Fruit fly (Drosophila melanogaster): Measurements from ENCODE around the gene amx.

amx gene

DNA sequence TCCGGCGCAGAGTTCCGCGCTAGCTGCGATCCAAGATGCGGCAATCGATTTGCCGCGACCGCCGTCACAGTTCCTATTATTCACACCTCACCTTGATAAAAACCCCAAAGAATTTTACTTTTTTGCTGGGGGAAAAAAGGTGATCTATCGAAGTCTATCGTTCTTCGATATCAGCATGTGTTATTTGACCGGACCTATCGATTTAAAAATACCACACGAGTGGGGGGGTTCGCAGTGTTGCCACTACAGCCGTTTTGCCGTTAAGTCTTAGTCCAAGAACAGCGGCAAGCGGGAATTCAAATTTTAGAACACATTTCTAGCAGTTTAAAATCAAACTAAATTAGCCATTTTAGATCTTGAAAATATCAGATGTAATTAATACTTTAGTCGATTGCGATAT, 14.9 kb downstream of the amx start, which contains the start of gene CG12121 (continued):
- TF ChIP-seq tna (GFP tag; IDR thresholded peaks at IDR 0.05; ENCODE audit: partially characterized antibody) (peak; percentile 79), CG4282 (GFP tag; optimal IDR thresholded peaks at IDR 0.05) (no peak), CG10979 (tag; optimal IDR thresholded peaks at IDR 0.05) (no peak), CG3407 (GFP tag; optimal IDR thresholded peaks at IDR 0.05) (no peak), stwl (tag; optimal IDR thresholded peaks at IDR 0.05) (peak; percentile 53), CG15601 (tag; optimal IDR thresholded peaks at IDR 0.05) (no peak), CG8765 (GFP tag; IDR thresholded peaks at IDR 0.05) (no peak), HLH4C (GFP tag; IDR thresholded peaks at IDR 0.05; ENCODE audit: partially characterized antibody) (peak; percentile 79), pum (GFP tag; optimal IDR thresholded peaks at IDR 0.05) (no peak), Max (GFP tag; optimal IDR thresholded peaks at IDR 0.05) (no peak), tin (GFP tag; optimal IDR thresholded peaks at IDR 0.05) (no peak), Hmr (GFP tag; optimal IDR thresholded peaks at IDR 0.05) (no peak), ci (GFP tag; IDR thresholded peaks at IDR 0.05) (no peak), Ets65A (GFP tag) (no peak), cg (GFP tag; optimal IDR thresholded peaks at IDR 0.05) (no peak), lilli (GFP tag; optimal IDR thresholded peaks at IDR 0.05) (no peak), pita (GFP tag; optimal IDR thresholded peaks at IDR 0.05) (no peak), corto (GFP tag; optimal IDR thresholded peaks at IDR 0.05) (no peak), CG2889 (GFP tag; IDR thresholded peaks at IDR 0.05) (no peak), slbo (GFP tag; IDR thresholded peaks at IDR 0.05) (no peak), Doc3 (GFP tag; IDR thresholded peaks at IDR 0.05; ENCODE audit: partially characterized antibody) (peak; percentile 58), Kr (GFP tag; optimal IDR thresholded peaks at IDR 0.05) (no peak), CG17912 (GFP tag; optimal IDR thresholded peaks at IDR 0.05) (no peak), CG10462 (GFP tag; optimal IDR thresholded peaks at IDR 0.05) (no peak), gsb-n (tag; optimal IDR thresholded peaks at IDR 0.05) (no peak)

DNA sequence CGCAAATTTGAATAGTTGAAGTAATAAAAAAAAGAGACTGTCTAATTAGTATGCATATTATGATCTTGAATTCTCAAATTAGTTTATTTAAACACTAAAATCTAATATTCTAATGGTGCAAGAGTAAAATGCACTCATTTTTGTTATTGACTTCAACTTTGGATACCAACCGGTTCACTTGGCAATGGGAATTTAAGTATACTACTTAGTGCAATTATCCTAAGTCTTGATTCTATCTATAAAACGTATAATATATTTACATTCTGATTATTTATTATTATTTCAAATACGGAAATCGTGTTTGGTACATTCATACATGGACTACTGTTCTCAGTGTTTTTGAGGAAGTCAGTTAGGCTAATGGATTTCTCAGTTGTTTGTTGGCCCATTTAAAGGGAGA, 20.3 kb downstream of the amx start, which contains the start of gene Gr8a:
TSS of gene Gr8a (plus strand) at position 301 of the 400 bp plus-strand sequence.
- TF ChIP-seq H2.0 (GFP tag; IDR thresholded peaks at IDR 0.05) (no peak), crol (GFP tag; IDR thresholded peaks at IDR 0.05) (no peak), kay (GFP tag; optimal IDR thresholded peaks at IDR 0.05) (no peak), CG3726 (GFP tag; IDR thresholded peaks at IDR 0.05) (no peak), C15 (GFP tag; IDR thresholded peaks at IDR 0.05) (no peak), CG16813 (GFP tag; IDR thresholded peaks at IDR 0.05; ENCODE audit: partially characterized antibody) (no peak), usp (GFP tag; optimal IDR thresholded peaks at IDR 0.05) (no peak)

dm6 chrX:9225137-9225536, 22.0 kb downstream of the amx start, which contains the start of gene CG15370:
Gene CG15370 (plus strand): TSS chrX:9225437.
- TF ChIP-seq gsb-n (tag; optimal IDR thresholded peaks at IDR 0.05) (no peak), unc-4 (GFP tag; IDR thresholded peaks at IDR 0.05; ENCODE audit: partially characterized antibody) (no peak)

dm6 chrX:9224423-9224822, 22.7 kb downstream of the amx start:
- TF ChIP-seq crol (GFP tag; IDR thresholded peaks at IDR 0.05) (peak; percentile 17; the same call in 1 of the 2 replicates), Pdp1 (GFP tag; optimal IDR thresholded peaks at IDR 0.05) (peak in 1 of 2 experiments; percentile 41), Blimp-1 (GFP tag; optimal IDR thresholded peaks at IDR 0.05) (peak; percentile 90), twi (tag; optimal IDR thresholded peaks at IDR 0.05) (no peak), gsb-n (tag; optimal IDR thresholded peaks at IDR 0.05) (no peak), CG17802 (tag; optimal IDR thresholded peaks at IDR 0.05) (no peak)

All from whole organism, embryonic.